Fruit fly (Drosophila melanogaster): ENCODE measurements around the gene CG46313.
A peak's percentile ranks its signal among the peaks of the same experiment; 100 is the strongest.

CG46313 gene

dm6 chr3R:26978241-26978640 is at the start of gene CG46313, which contains the start of gene CG14253:
TSS of gene CG46313 (plus strand) at chr3R:26978541.
TSS of gene CG14253 (plus strand) at chr3R:26978541.
- TF ChIP-seq noc (tag; optimal IDR thresholded peaks at IDR 0.05) = no peak

DNA sequence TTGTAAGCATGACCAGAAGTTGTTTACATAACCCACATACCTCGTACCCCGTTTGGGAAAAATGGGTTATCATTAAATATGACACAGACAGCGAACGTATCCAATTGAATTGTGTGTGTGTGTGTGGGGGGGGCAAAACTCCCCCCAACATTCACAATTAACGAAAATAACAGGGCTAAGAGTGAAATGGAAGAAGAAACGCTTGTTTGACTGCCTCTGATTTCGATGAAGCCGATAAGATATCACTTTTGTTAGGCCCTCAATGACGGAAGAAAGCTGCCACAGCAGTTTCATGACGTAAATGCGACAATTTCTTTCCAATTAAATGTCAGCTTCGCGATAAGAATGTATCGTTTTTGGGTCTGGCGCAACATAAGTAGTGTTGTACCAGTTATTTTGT is 44.5 kb upstream of the CG46313 start:
- no peak for TF ChIP-seq noc (tag; optimal IDR thresholded peaks at IDR 0.05)

DNA sequence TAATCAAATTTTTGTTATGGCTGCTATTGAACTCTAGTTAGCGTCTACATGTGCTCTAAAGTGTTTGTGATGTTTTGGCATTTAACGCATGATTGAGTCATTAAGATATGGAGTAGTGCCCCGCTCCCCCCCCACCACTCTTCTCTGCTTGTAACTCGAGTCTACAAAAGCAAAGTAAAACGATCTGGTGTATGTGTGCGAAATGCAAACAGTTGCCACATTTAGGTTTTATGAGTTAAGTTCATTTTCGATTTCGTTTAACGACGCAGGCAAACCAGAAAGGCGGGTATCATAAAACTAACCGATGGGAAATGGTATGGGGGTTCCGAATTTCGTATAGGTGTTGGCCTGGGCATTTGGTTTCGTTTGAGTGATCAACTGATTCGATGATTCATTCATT is 43.8 kb upstream of the CG46313 start:
- TF ChIP-seq noc (tag; optimal IDR thresholded peaks at IDR 0.05) = no peak

dm6 chr3R:26935400-26935799 is 42.9 kb upstream of the CG46313 start:
- TF ChIP-seq noc (tag; optimal IDR thresholded peaks at IDR 0.05) = no peak

- no peak for TF ChIP-seq noc (tag; optimal IDR thresholded peaks at IDR 0.05)
Observed at dm6 chr3R:26936501-26936900, 41.8 kb upstream of the CG46313 start.

DNA sequence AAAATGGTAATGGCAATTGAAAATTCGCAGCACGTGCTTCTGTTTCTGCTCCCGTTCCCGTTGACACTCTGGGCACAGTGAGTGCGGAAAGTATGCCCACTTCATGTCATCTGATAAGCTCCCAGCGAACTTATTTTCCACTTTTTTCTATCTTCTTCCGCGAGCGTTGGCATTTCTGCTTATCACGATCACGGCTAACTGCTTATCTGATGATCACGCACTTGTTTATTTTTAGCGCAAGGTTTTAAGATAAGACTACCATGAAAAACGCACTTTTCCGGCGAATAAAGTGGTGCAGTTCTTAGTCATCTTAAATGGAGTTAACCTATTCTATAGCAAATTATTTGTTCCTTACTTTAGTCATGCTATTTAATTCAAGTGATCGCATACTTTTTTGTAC is 40.9 kb upstream of the CG46313 start:
- TF ChIP-seq noc (tag; optimal IDR thresholded peaks at IDR 0.05) = peak; percentile 68

dm6 chr3R:26945233-26945632 is 33.1 kb upstream of the CG46313 start, which contains the start of gene CG14252:
TSS of gene CG14252 (plus strand) at chr3R:26945534.
- no peak for TF ChIP-seq noc (tag; optimal IDR thresholded peaks at IDR 0.05)

DNA sequence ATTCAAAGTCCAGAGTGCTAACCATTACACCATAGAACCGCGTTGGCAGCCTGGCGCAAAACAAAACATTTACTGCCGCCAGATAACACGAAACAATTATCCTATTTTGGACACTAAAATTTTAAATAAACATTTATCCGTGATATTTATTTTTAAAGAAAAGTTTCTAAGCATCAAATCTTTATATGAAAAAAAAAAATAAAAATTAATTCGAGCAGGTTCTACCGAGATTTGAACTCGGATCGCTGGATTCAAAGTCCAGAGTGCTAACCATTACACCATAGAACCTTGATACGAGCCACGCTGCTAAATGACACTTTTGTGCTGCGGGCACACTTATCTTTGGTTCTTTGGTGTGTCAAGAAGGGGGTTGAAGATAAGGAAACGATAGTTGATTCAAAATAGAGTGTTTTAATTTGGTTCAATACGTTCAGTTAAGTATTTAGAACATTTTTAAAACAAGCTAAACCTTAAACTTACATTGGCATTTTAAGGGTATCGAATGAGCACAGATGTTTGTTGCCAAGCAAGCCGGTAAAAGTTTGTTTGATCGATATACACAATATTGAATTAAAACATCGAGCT is 31.0 kb upstream of the CG46313 start, which contains the start of gene Spag1:
Spag1 (plus strand) TSS at position 535 of the 585 bp plus-strand sequence.
- peak; percentile 54 for TF ChIP-seq noc (tag; optimal IDR thresholded peaks at IDR 0.05)

- TF ChIP-seq noc (tag; optimal IDR thresholded peaks at IDR 0.05) = peak; percentile 74
Observed at dm6 chr3R:26952200-26952856, 26.0 kb upstream of the CG46313 start.

DNA sequence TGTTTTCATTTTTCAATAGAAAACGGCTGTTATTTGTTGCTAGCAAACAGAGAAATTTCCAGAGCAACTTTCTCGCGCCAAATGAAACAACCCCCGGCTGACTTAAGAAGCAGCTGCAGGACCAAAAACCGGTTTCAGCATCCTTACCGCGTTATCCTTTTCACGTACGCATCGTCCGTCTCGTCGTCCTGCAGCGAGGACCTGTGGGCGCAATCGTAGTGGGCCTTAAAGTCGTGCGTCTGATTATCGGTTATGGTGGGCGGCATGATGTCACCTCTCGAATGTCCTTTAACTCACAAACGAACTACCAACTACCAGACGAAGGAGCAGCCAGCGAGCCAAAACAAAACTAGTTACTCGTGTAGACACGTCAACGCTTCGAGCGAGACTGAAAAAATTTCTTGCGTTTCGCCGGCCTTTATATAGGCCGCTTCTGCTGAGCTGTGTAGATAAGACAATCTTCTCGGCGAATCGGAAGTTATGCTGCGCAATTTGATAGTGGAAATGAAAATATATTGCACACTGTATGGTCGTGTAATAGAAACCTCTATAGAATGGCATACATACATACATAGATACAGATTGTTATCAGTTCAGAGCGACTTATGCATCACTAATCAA is 25.4 kb upstream of the CG46313 start:
- TF ChIP-seq noc (tag; optimal IDR thresholded peaks at IDR 0.05) = no peak

dm6 chr3R:26953478-26953874 is 24.9 kb upstream of the CG46313 start:
- TF ChIP-seq noc (tag; optimal IDR thresholded peaks at IDR 0.05) = peak; percentile 61

- peak; percentile 64 for TF ChIP-seq noc (tag; optimal IDR thresholded peaks at IDR 0.05)
Observed at dm6 chr3R:26954020-26954672, 24.2 kb upstream of the CG46313 start.

dm6 chr3R:26955527-26955926 is 22.8 kb upstream of the CG46313 start:
- no peak for TF ChIP-seq noc (tag; optimal IDR thresholded peaks at IDR 0.05)

DNA sequence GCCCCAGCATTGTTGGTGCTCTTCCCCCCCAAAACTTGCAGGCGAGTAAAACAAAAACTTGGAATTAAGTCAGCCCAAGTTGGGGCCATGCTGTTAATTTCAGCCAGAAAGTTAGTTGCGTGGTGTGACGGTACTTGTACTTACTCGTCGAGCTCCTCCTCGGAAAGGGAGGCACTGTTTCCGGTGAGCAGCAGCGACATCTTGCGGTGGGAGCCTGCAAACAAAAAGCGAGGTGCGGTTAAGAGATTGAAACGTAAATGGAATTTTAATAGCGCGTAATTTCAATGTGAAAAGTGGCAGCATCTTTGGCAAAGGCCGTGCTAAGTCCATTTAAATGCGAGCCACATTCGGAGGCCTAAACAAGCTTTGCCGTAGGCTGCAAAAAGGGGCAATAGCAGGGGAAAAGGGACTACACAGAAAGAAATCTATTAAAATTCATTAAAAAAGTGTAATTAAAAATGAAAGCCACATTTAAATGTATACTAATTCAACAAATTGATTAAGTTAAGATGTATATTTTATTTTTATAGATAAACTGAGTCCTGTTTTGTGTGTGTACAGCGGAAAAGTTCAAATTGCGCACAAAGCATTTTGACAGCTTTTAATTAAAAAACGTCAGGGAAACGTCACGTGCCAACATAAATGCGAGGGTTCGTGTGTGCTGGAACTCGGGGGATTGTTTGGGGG is 21.8 kb upstream of the CG46313 start:
- TF ChIP-seq noc (tag; optimal IDR thresholded peaks at IDR 0.05) = no peak

DNA sequence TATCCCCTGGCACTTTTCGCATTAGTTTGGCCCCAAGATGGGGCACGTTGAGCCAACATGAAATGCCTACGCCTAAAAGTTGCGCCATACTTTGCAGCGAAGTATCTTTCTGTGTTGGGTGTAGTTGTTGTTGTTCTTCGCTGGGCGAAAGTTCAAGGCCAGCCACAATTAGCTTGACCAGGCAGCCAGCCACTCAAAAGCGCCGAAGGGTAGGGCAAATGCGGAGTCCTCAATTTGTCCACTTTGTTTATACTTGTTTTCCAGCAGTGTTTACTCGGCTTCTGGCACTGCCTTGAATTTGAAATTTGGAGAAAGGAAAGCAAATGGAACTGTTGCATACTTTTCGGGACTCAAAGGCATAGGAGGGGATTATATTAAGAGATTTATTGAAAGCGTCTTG is 21.2 kb upstream of the CG46313 start:
- TF ChIP-seq noc (tag; optimal IDR thresholded peaks at IDR 0.05) = no peak

Measured in whole organism, larva.